Worm (Caenorhabditis elegans): ENCODE data around the gene nhr-232.

nhr-232 gene

DNA sequence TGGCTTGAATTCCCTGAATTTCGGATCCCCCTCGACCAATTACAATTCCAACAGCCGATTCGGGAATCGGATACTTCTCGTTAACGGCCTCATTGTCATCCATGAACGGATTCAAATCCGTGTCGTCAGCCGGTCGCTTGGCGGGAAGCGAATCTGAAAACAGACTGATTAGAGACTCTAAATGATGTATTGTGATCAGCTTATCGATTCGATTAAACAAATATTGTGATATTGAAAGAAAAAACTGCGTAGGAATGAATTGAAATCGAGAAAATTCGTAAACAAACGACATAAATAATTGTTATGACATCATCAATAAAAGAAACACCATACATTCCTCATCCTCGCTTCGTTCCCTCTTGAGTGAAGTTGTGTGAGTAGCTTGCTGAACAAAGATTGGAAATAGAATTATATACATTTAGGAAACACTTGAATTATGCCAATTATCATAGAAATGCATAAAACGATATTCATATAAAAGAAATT, 18.0 kb upstream of the nhr-232 start (continued):
- peak; percentile 55 for TF ChIP-seq sdz-12 (GFP tag; optimal IDR thresholded peaks at IDR 0.05)
- TF ChIP-seq lin-1 (GFP tag; IDR thresholded peaks at IDR 0.05): no peak; the same call in 1 of the 2 replicates
- no peak for TF ChIP-seq cey-2 (tag; optimal IDR thresholded peaks at IDR 0.05; ENCODE audit: borderline replicate concordance, insufficient read depth)

DNA sequence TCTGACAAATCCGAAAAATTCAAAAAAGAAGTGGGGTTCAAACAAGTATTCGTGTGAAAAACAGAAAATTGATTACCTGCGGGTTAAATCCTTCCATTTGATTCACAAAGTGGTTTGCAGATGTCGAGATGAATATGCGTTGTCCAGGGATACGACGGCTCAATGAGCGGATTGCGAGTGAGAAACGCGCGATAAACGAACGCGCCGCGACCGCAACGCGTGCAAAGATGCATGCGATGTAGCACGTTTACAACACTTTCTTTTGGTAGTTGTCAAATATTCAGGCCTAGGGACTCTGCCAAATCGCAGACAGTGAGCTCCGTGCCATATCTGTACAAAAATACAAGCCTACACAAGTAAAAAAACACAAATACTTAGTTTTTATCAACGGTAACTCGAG, 17.3 kb upstream of the nhr-232 start, which contains the start of gene fubl-1:
fubl-1 (minus strand) TSS at position 202 of the 400 bp plus-strand sequence.
- TF ChIP-seq rbr-2 (tag; optimal IDR thresholded peaks at IDR 0.05): no peak
- peak; percentile 70 for TF ChIP-seq lin-38 (GFP tag; IDR thresholded peaks at IDR 0.05)
- TF ChIP-seq tag-97 (GFP tag; IDR thresholded peaks at IDR 0.05): no peak
- TF ChIP-seq snpc-4 (tag; optimal IDR thresholded peaks at IDR 0.05): no peak
- peak; percentile 39; the same call in 1 of the 2 replicates for TF ChIP-seq vab-7 (GFP tag; IDR thresholded peaks at IDR 0.05)
- TF ChIP-seq jun-1 (tag; optimal IDR thresholded peaks at IDR 0.05): no peak
- peak in 1 of 2 experiments; percentile 19 for TF ChIP-seq lsy-2 (tag; optimal IDR thresholded peaks at IDR 0.05)
- no peak for TF ChIP-seq arid-1 (GFP tag; conservative IDR thresholded peaks at IDR 0.05)
- TF ChIP-seq dpl-1 (GFP tag; optimal IDR thresholded peaks at IDR 0.05): peak; percentile 14
- TF ChIP-seq Y48G9A.11 (GFP tag; IDR thresholded peaks at IDR 0.05): peak; percentile 40; the same call in 1 of the 2 replicates
- peak in 1 of 2 experiments; percentile 28 for TF ChIP-seq unc-62 (GFP tag; optimal IDR thresholded peaks at IDR 0.05 in 1 of 2)
- TF ChIP-seq unc-62 (tag; optimal IDR thresholded peaks at IDR 0.05): no peak
- no peak for TF ChIP-seq F37D6.2 (tag; optimal IDR thresholded peaks at IDR 0.05)
- TF ChIP-seq ama-1 (optimal IDR thresholded peaks at IDR 0.05): peak; percentile 75
- peak; percentile 82 for TF ChIP-seq aha-1 (tag)
- peak; percentile 56 for TF ChIP-seq mes-2 (tag; optimal IDR thresholded peaks at IDR 0.05; ENCODE audit: poor library complexity, severe bottlenecking)

DNA sequence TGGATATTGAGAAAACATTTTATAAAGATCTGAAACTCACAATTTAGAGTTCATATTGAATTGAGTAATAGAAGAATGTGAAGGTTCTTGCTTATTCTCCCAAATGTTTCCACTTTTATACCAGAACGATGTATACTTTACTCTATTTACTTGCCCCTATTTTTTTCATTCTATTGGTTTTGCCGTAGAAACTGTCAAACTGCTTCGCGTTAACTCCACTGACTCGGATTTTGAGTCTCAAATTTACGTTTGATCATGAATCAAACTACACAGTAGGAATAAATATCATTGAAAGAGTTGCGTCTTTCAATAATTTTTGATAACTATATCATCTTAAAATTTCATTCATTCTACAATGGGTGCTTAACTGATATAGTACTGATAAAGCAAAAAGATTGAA, 16.1 kb upstream of the nhr-232 start, which contains the start of gene fipr-8:
fipr-8 (minus strand) TSS at position 101 of the 400 bp plus-strand sequence.
- TF ChIP-seq zfp-2 (tag; optimal IDR thresholded peaks at IDR 0.05): no peak
- TF ChIP-seq snpc-1.2 (GFP tag; IDR thresholded peaks at IDR 0.05): no peak
- no peak for TF ChIP-seq Y105C5A.15 (GFP tag; IDR thresholded peaks at IDR 0.05)

DNA sequence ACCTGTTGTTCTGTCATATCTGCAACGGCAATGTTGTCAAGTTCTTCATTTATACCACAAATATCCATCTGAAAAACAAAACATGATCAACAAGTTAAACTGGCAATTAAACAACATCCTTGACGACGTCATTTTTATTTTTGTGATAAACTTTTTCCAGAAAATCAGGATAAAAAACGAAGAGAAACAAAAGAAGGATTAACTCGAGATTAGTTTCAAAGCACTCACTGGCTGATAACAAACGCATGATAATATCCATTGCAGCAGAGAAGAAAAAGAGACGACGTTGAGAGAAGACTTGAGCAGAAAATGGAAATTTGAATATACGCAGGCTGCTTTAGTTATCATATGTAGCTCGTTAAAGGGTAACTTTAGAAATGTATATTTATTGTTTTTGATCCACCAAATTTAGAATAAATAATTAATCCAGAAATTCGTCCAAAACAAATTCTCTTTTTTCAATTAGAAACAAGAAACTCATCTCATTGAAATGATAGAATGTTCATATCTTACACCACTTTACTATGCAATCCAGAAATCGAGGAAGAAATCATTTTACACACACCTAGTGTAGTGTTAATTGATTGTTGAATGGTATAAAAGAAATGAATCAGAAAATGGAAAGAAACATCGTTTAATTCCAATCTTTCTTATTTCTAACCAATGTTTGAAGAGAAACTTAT, 14.7 kb upstream of the nhr-232 start, which contains the start of the genes C12D8.21 and col-148:
C12D8.21 (minus strand) TSS at position 68 of the 683 bp plus-strand sequence.
col-148 (plus strand) TSS at position 633 of the 683 bp plus-strand sequence.
- TF ChIP-seq aha-1 (tag) (peak; percentile 2), lim-7 (GFP tag; IDR thresholded peaks at IDR 0.05) (no peak), egl-43 (GFP tag; IDR thresholded peaks at IDR 0.05) (no peak), daf-8 (GFP tag; IDR thresholded peaks at IDR 0.05) (no peak)

DNA sequence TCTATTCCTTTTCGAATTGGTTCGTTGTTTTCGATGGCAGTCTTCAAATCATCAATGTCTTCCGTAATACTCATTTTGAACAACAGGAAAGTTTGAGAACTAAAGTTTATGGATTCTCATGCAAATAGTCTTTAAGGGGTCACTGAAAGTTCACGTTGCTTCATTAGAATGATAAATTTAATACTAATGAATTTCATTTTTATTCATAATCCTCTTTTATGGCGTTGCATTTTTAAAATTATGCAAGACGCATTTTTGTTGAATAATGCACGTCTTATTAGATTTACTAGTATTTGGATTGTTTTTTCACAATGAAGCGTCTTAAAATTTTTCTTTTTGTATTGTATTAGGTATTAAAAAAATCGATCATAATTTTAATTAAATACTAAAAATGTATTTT, 12.9 kb upstream of the nhr-232 start, which contains the start of gene C12D8.9:
C12D8.9 (minus strand) TSS at position 101 of the 400 bp plus-strand sequence.
- TF ChIP-seq lin-39 (tag; optimal IDR thresholded peaks at IDR 0.05) (no peak), unc-62 (GFP tag; optimal IDR thresholded peaks at IDR 0.05 in 1 of 2) (peak in 1 of 2 experiments; percentile 24), unc-62 (tag; optimal IDR thresholded peaks at IDR 0.05) (no peak), php-3 (GFP tag; IDR thresholded peaks at IDR 0.05) (no peak)

DNA sequence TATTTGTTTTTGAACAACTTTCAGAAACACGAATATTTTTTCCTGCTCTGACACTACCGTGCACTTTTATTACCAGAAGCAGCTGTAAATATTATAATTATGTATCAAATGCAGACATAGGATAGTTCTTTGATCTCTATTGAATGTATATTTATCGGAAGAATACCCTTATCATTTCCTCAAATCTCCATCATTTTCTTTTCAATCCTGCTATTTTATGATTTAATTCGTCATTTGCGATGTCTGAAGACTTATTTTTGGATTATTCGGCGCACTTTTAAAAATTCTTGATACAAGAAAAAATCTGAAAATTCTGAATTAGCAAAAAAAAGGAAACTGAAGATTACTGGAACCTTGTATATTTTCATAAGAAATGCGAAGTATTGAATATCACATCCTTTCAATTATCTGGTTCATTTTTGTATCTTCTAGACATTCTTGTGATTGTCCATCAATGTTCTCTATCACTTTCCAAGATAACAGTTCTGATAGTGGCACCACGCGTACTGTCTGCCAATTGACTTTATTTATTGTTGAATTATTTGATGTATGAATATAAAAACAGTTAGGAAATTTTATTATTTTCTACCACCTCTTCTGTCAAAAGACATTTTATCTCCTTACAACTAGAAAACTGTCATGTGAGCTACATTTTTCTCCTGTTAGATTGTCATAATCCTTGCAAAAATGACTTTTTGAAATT, 11.8 kb upstream of the nhr-232 start:
- no peak for TF ChIP-seq mxl-3 (GFP tag; optimal IDR thresholded peaks at IDR 0.05)
- TF ChIP-seq hlh-30 (tag; optimal IDR thresholded peaks at IDR 0.05; ENCODE audit: insufficient read depth): peak; percentile 20
- TF ChIP-seq attf-4 (tag; optimal IDR thresholded peaks at IDR 0.05): no peak
- TF ChIP-seq ceh-20 (GFP tag; IDR thresholded peaks at IDR 0.05): no peak
- TF ChIP-seq nhr-28 (tag; optimal IDR thresholded peaks at IDR 0.05): peak; percentile 67
- peak; percentile 50 for TF ChIP-seq pqm-1 (tag; optimal IDR thresholded peaks at IDR 0.05)
- TF ChIP-seq hlh-11 (tag; optimal IDR thresholded peaks at IDR 0.05): peak; percentile 34
- TF ChIP-seq nhr-48 (tag; optimal IDR thresholded peaks at IDR 0.05): no peak
- no peak for TF ChIP-seq daf-16 (GFP tag; optimal IDR thresholded peaks at IDR 0.05)
- TF ChIP-seq daf-16 (tag; optimal IDR thresholded peaks at IDR 0.05): peak; percentile 73
- peak in 1 of 2 experiments; percentile 5 for TF ChIP-seq mdl-1 (tag; optimal IDR thresholded peaks at IDR 0.05)
- TF ChIP-seq dve-1 (tag; optimal IDR thresholded peaks at IDR 0.05; ENCODE audit: insufficient read depth): peak; percentile 57
- peak; percentile 18; the same call in 1 of the 2 replicates for TF ChIP-seq dmd-6 (GFP tag; IDR thresholded peaks at IDR 0.05)
